Worm (Caenorhabditis elegans): ENCODE measurements around the gene R08E5.1.

Gene R08E5.1

DNA sequence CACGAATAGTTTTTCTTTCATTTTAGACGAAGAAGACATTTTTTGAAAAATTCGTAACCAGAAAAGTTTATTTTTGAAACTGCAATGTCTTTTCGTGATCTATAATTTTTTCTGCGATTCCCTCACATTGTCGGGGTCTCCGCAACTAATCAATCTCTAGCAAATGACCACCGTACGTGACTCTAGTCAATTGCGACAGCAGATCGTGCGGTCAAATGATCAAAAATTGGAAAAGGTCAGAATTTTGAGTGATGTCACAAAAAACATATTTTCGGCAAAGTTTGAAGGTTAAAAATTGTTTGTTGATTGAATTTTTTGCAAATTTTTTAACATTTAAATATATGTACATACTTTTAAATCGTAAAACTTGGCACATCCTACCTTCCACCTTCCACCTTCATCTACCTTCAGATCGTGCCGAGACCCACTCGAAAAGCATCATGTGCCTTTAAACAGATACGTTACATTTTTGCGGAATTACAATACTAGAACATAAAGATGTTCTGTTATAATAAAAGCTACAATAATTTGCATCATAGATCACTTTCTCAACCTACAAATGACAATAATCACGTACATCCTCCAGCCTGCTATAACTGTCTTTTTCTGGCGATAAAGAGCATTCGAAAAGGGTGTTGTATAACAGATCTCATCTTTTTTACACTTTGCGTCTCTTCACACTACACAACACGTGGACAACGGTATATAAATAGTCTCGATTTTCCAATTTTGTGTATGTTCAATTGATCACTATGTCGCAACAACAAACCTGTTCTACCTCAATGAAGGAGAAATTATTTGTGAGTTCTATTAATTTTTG lies at the start of gene R08E5.1, which contains the start of gene rips-1:
R08E5.1 (minus strand) TSS at position 82 of the 820 bp plus-strand sequence.
rips-1 (plus strand) TSS at position 585 of the 820 bp plus-strand sequence.
- TF ChIP-seq pes-1 (GFP tag; IDR thresholded peaks at IDR 0.05) = no peak
- no peak for TF ChIP-seq hmbx-1 (tag; optimal IDR thresholded peaks at IDR 0.05)
- TF ChIP-seq ceh-36 (tag; optimal IDR thresholded peaks at IDR 0.05) = no peak
- TF ChIP-seq flt-1 (GFP tag; IDR thresholded peaks at IDR 0.05) = no peak
- TF ChIP-seq tbx-11 (GFP tag; IDR thresholded peaks at IDR 0.05) = no peak
- no peak for TF ChIP-seq tbx-37 (GFP tag; conservative IDR thresholded peaks at IDR 0.05)

DNA sequence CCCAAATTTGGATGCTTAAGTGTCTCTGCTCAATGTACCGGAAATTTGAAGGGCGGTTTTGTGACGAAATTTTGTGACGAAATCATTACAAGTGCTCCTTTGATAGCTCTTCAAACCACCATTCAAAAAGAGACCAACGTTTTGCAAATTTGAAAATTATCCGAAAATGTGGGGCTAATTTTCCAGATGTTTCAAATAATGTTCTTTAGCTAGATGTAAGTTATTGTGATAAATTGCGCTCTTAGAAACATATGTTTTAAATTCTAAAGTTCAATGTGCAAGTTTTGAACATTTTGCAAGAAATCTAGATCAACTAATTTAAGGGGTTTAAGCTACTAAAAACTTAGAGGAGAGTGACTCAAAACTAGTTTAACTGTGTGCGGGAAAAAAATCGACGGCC lies 49.6 kb upstream of the R08E5.1 start:
- no peak for TF ChIP-seq tbx-37 (GFP tag; conservative IDR thresholded peaks at IDR 0.05)

DNA sequence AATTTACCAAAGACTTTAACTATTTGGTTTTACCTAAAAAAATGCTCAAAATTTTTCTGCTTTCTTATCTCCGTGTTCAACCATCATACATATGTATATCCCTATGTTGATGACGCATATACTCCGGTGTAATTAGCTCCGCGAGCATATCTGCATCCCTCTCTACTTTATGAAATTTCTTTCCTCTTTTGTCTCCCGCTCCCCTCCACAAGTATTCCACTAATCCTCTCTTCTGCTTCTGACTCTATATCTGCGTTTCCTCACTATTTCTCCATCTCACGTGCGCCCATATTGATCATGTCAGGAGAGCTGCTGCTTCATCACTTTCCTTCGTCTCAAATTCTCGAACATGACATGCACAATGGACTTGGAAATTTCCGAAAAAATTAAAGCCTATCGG lies 43.6 kb upstream of the R08E5.1 start, which contains the start of gene H10D18.1:
H10D18.1 (plus strand) TSS at position 277 of the 400 bp plus-strand sequence.
- TF ChIP-seq aly-1 (tag; optimal IDR thresholded peaks at IDR 0.05) (no peak), flt-1 (GFP tag; IDR thresholded peaks at IDR 0.05) (no peak), sea-1 (GFP tag; conservative IDR thresholded peaks at IDR 0.05) (no peak), ceh-13 (GFP tag; optimal IDR thresholded peaks at IDR 0.05) (no peak), F13C5.2 (tag; optimal IDR thresholded peaks at IDR 0.05) (no peak), ama-1 (optimal IDR thresholded peaks at IDR 0.05) (no peak), hmg-4 (GFP tag; optimal IDR thresholded peaks at IDR 0.05) (no peak), ceh-36 (tag; optimal IDR thresholded peaks at IDR 0.05) (no peak), pes-1 (GFP tag; IDR thresholded peaks at IDR 0.05) (no peak), hmbx-1 (tag; optimal IDR thresholded peaks at IDR 0.05) (no peak), ets-7 (tag; optimal IDR thresholded peaks at IDR 0.05) (no peak), scrt-1 (GFP tag; IDR thresholded peaks at IDR 0.05) (no peak), B0310.2 (tag; optimal IDR thresholded peaks at IDR 0.05) (no peak), tra-4 (tag; optimal IDR thresholded peaks at IDR 0.05) (no peak), tbx-37 (GFP tag; conservative IDR thresholded peaks at IDR 0.05) (no peak), tbx-11 (GFP tag; IDR thresholded peaks at IDR 0.05) (no peak)

DNA sequence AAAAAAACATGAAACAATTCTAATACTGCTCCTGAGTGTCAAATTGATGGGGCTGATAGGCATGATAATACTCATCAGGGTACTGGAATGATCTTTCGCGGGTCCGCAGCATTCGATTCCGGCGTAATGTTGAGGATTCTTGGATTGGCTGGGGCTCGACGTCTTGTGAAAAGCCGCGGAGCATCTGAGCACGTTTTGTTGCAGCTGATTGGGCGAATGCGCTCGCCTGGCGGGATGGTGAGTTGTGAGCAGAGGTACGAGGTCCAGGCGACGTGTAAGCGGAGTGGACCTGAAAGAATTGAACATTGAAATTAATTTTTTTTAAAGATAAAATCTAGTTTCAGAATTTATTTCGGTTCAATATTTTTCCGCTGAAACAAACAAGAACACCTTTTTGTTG lies 42.7 kb upstream of the R08E5.1 start:
- TF ChIP-seq sea-1 (GFP tag; conservative IDR thresholded peaks at IDR 0.05) = no peak
- TF ChIP-seq flt-1 (GFP tag; IDR thresholded peaks at IDR 0.05) = no peak
- no peak for TF ChIP-seq scrt-1 (GFP tag; IDR thresholded peaks at IDR 0.05)
- no peak for TF ChIP-seq hnd-1 (tag; optimal IDR thresholded peaks at IDR 0.05)
- no peak for TF ChIP-seq aly-1 (tag; optimal IDR thresholded peaks at IDR 0.05)
- TF ChIP-seq B0310.2 (tag; optimal IDR thresholded peaks at IDR 0.05) = no peak
- TF ChIP-seq tbx-37 (GFP tag; conservative IDR thresholded peaks at IDR 0.05) = no peak
- TF ChIP-seq pes-1 (GFP tag; IDR thresholded peaks at IDR 0.05) = no peak
- TF ChIP-seq tra-4 (tag; optimal IDR thresholded peaks at IDR 0.05) = no peak

DNA sequence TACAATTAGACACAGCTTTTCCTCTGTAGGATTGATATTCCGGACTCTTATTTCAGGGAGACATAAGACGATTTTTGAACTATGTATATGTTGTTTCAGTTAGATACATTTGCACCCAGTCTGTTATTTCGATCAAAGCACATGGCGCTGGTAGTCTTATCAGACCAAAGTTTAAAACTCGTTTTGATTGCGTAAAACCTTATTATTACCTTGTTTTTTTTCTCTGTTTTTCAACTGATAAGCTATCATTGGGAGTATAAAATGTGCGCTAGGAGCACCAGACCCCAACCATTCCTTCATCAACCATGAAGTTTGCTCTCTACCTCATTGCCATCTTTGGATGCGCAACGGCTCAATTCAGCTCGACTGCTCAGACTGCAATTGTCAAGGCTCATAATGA lies 41.0 kb upstream of the R08E5.1 start, which contains the start of gene scl-12:
scl-12 (plus strand) TSS at position 301 of the 400 bp plus-strand sequence.
- no peak for TF ChIP-seq ceh-13 (GFP tag; optimal IDR thresholded peaks at IDR 0.05)

DNA sequence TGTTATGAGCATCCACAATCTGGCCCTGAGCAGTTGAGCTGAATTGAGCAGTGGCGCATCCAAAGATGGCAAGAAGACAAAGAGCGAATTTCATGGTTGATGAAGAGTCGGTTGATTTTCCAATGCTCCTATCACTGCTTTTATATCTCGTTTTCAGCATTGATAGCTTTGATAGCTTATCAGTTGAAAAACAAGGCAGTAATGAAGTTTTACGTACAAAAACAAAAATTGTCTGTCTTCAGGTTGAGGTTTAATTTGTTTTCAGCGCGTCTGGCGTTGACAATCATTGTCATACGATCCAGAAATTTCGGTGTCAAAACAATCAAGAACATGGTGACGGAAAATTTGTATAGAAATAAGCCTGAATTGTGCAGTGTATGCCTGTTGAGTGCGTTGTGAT lies 40.2 kb upstream of the R08E5.1 start, which contains the start of gene scl-13:
scl-13 (minus strand) TSS at position 101 of the 400 bp plus-strand sequence.
- no peak for TF ChIP-seq tbx-37 (GFP tag; conservative IDR thresholded peaks at IDR 0.05)
- no peak for TF ChIP-seq hmbx-1 (tag; optimal IDR thresholded peaks at IDR 0.05)
- TF ChIP-seq B0310.2 (tag; optimal IDR thresholded peaks at IDR 0.05) = no peak
- TF ChIP-seq ama-1 (optimal IDR thresholded peaks at IDR 0.05) = no peak
- no peak for TF ChIP-seq tra-4 (tag; optimal IDR thresholded peaks at IDR 0.05)
- TF ChIP-seq scrt-1 (GFP tag; IDR thresholded peaks at IDR 0.05) = no peak
- no peak for TF ChIP-seq ets-7 (tag; optimal IDR thresholded peaks at IDR 0.05)
- TF ChIP-seq sea-1 (GFP tag; conservative IDR thresholded peaks at IDR 0.05) = no peak
- TF ChIP-seq pes-1 (GFP tag; IDR thresholded peaks at IDR 0.05) = no peak
- TF ChIP-seq ceh-13 (GFP tag; optimal IDR thresholded peaks at IDR 0.05) = no peak
- no peak for TF ChIP-seq hmg-4 (GFP tag; optimal IDR thresholded peaks at IDR 0.05)
- no peak for TF ChIP-seq tbx-11 (GFP tag; IDR thresholded peaks at IDR 0.05)
- TF ChIP-seq hnd-1 (tag; optimal IDR thresholded peaks at IDR 0.05) = no peak
- TF ChIP-seq flt-1 (GFP tag; IDR thresholded peaks at IDR 0.05) = no peak
- TF ChIP-seq F13C5.2 (tag; optimal IDR thresholded peaks at IDR 0.05) = no peak
- no peak for TF ChIP-seq aly-1 (tag; optimal IDR thresholded peaks at IDR 0.05)
- no peak for TF ChIP-seq ceh-36 (tag; optimal IDR thresholded peaks at IDR 0.05)

DNA sequence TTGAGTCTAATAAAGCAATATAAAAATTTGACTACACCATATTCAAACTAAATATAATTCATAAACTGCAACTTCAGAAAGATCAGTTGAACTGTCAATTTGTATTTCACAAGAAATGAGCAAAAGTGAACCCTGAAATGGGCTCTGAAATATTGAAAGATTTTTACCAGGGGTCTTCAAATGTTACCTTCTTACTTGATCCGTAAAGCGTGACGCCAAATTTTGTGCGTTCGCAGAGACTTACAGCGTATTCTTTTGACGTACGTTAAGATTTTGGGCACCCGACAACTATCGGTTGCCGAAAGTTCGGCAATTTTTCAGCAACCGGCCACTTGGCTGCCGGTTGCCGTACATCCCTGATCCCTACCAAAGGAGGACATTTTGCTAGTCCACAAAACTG lies 38.7 kb upstream of the R08E5.1 start:
- TF ChIP-seq hmbx-1 (tag; optimal IDR thresholded peaks at IDR 0.05) = no peak
- no peak for TF ChIP-seq flt-1 (GFP tag; IDR thresholded peaks at IDR 0.05)
- no peak for TF ChIP-seq ama-1 (optimal IDR thresholded peaks at IDR 0.05)

DNA sequence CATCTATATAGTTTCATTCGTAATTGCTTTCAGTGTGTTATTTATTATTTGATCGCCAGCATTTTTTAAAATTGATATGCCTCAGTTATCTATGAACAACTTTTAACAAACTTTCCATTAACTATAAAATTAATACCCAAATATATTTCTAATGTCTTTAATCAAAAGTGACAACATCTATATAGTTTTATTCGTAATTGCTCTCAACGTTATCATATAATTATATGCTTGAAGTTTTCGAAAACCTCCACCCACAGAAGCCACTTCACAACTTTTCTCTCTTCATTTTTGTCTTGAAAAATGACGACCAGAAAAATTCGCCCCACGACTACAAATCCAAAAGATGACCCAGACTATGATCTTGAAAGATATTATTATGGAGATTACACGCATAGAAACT lies 37.0 kb upstream of the R08E5.1 start, which contains the start of gene srw-6:
srw-6 (plus strand) TSS at position 301 of the 400 bp plus-strand sequence.
- TF ChIP-seq scrt-1 (GFP tag; IDR thresholded peaks at IDR 0.05) = no peak
- no peak for TF ChIP-seq hnd-1 (tag; optimal IDR thresholded peaks at IDR 0.05)
- TF ChIP-seq ets-7 (tag; optimal IDR thresholded peaks at IDR 0.05) = no peak

DNA sequence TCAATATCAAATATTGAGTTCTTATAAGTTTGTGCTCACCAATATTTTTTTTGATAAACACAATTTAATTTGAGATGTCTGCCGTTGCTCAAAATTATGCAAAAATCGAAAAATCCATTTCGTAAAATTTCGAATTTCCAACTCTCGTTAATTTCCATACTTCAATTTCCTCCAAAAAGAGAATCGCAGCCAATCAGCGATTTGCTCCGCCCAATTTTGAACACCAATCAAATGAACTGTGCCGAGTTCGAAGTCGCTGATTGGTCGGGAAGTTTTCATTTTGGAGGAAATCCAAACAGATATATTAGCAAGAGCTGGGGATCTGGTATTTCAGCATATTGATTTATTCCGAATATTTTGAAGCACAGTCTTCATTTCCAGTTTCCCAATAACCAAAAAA lies 36.5 kb upstream of the R08E5.1 start:
- TF ChIP-seq tbx-37 (GFP tag; conservative IDR thresholded peaks at IDR 0.05) = no peak
- no peak for TF ChIP-seq F13C5.2 (tag; optimal IDR thresholded peaks at IDR 0.05)
- no peak for TF ChIP-seq B0310.2 (tag; optimal IDR thresholded peaks at IDR 0.05)
- TF ChIP-seq hmbx-1 (tag; optimal IDR thresholded peaks at IDR 0.05) = no peak
- no peak for TF ChIP-seq aly-1 (tag; optimal IDR thresholded peaks at IDR 0.05)
- no peak for TF ChIP-seq tbx-11 (GFP tag; IDR thresholded peaks at IDR 0.05)
- no peak for TF ChIP-seq hnd-1 (tag; optimal IDR thresholded peaks at IDR 0.05)
- no peak for TF ChIP-seq pes-1 (GFP tag; IDR thresholded peaks at IDR 0.05)
- TF ChIP-seq scrt-1 (GFP tag; IDR thresholded peaks at IDR 0.05) = no peak
- TF ChIP-seq tra-4 (tag; optimal IDR thresholded peaks at IDR 0.05) = no peak
- no peak for TF ChIP-seq ama-1 (optimal IDR thresholded peaks at IDR 0.05)
- no peak for TF ChIP-seq ceh-13 (GFP tag; optimal IDR thresholded peaks at IDR 0.05)
- TF ChIP-seq sea-1 (GFP tag; conservative IDR thresholded peaks at IDR 0.05) = no peak
- no peak for TF ChIP-seq flt-1 (GFP tag; IDR thresholded peaks at IDR 0.05)

All from whole organism, early embryonic.